Worm (Caenorhabditis elegans): ENCODE data around the gene Y39A1A.16.

DNA sequence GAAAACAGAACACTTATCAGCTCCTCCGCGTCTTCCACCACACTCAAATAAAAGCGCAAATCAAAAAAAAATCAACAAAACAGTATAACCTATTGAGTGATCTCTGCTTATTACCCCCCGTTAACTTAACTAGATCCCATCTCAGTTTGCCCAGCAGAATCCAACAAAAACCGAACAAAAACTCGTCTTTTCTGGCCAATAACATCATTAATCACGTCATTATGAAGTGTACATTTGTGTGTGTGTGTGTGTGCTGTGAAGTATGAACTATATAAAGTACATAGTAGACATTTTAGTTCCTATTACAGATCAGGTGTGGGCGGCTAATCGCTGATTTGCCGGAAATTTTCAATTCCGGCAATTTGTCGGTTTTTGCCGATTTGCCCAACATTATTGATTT lies 39.0 kb downstream of the Y39A1A.16 start:
- no peak for TF ChIP-seq ceh-22 (tag; optimal IDR thresholded peaks at IDR 0.05)
- no peak for TF ChIP-seq ceh-9 (tag; optimal IDR thresholded peaks at IDR 0.05)
- TF ChIP-seq pag-3 (tag; optimal IDR thresholded peaks at IDR 0.05; ENCODE audit: borderline replicate concordance), result no peak
- no peak for TF ChIP-seq tbx-2 (tag; optimal IDR thresholded peaks at IDR 0.05)
- TF ChIP-seq elt-4 (tag; optimal IDR thresholded peaks at IDR 0.05), result no peak
